Fruit fly (Drosophila melanogaster) whole organism, embryonic: ENCODE results near the gene RpL27A.

Source experiments
- BEAF-32 ChIP-seq: fragments of 200-800 bp; sonication (Bioruptor generic); optimal IDR thresholded peaks from 3 replicates; lab custom pipeline; 2017; ENCODE audit warnings: missing biosample characterization, missing genetic modification characterization, mild to moderate bottlenecking, moderate library complexity, missing genetic modification reagents
- CG12219 ChIP-seq: fragments of 200-800 bp; sonication (Bioruptor generic); optimal IDR thresholded peaks from 3 replicates; lab custom pipeline; 2018; ENCODE audit warnings: missing biosample characterization, mild to moderate bottlenecking, missing genetic modification characterization
- CG13894 ChIP-seq: fragments of 200-800 bp; sonication (Bioruptor generic); optimal IDR thresholded peaks from 3 replicates; lab custom pipeline; 2018; ENCODE audit warnings: missing biosample characterization, mild to moderate bottlenecking, missing genetic modification characterization, moderate library complexity
- CG14441 ChIP-seq: fragments of 200-800 bp; sonication (Bioruptor generic); IDR thresholded peaks from 2 replicates; pipeline ENCODE4 v1.3.6; 2022; ENCODE audit warnings: missing biosample characterization, missing genetic modification characterization
- CG14667 ChIP-seq: fragments of 200-800 bp; sonication (Bioruptor generic); IDR thresholded peaks from 2 replicates; pipeline ENCODE4 v1.3.6; 2022; ENCODE audit warnings: missing biosample characterization, missing genetic modification characterization
- CG15073 ChIP-seq: fragments of 200-800 bp; sonication (Bioruptor generic); optimal IDR thresholded peaks from 2 replicates; lab custom pipeline; 2016; ENCODE audit warnings: missing biosample characterization, missing genetic modification characterization
- CG15514 ChIP-seq: fragments of 200-800 bp; sonication (Bioruptor generic); optimal IDR thresholded peaks from 3 replicates; lab custom pipeline; 2017; ENCODE audit warnings: missing biosample characterization, missing genetic modification characterization, mild to moderate bottlenecking, moderate library complexity, missing genetic modification reagents
- CG17385 ChIP-seq: fragments of 200-800 bp; sonication (Bioruptor generic); optimal IDR thresholded peaks from 3 replicates; lab custom pipeline; 2018; ENCODE audit warnings: missing biosample characterization, mild to moderate bottlenecking, missing genetic modification characterization
- CG17612 ChIP-seq: fragments of 200-800 bp; sonication (Bioruptor generic); IDR thresholded peaks from 2 replicates; pipeline ENCODE4 v1.3.6; 2022; ENCODE audit warnings: missing biosample characterization, missing genetic modification characterization
- CG18262 ChIP-seq: fragments of 200-800 bp; optimal IDR thresholded peaks from 3 replicates; lab custom pipeline; 2019; ENCODE audit warnings: missing biosample characterization, mild to moderate bottlenecking, missing genetic modification characterization, moderate library complexity
- CG2199 ChIP-seq: fragments of 200-800 bp; sonication (Bioruptor generic); IDR thresholded peaks from 3 replicates; pipeline ENCODE4 v1.3.6; 2022; ENCODE audit warnings: missing biosample characterization, missing genetic modification characterization
- CG2712 ChIP-seq: fragments of 200-800 bp; optimal IDR thresholded peaks from 3 replicates; lab custom pipeline; 2019; ENCODE audit warnings: missing biosample characterization, mild to moderate bottlenecking, missing genetic modification characterization, moderate library complexity
- CG4328 ChIP-seq: fragments of 200-800 bp; sonication (Bioruptor generic); optimal IDR thresholded peaks from 3 replicates; lab custom pipeline; 2017; ENCODE audit warnings: missing biosample characterization, missing genetic modification reagents, missing genetic modification characterization
- CG6854 ChIP-seq: fragments of 200-800 bp; sonication (Bioruptor generic); optimal IDR thresholded peaks from 3 replicates; lab custom pipeline; 2017; ENCODE audit warnings: missing biosample characterization, mild to moderate bottlenecking, missing genetic modification characterization
- CG8388 ChIP-seq: fragments of 200-800 bp; sonication (Bioruptor generic); optimal IDR thresholded peaks from 2 replicates; lab custom pipeline; 2019; ENCODE audit warnings: missing biosample characterization, mild to moderate bottlenecking, missing genetic modification characterization, moderate library complexity
- CG8924 ChIP-seq: fragments of 200-800 bp; optimal IDR thresholded peaks from 3 replicates; lab custom pipeline; 2019; ENCODE audit warnings: missing biosample characterization, mild to moderate bottlenecking, missing genetic modification characterization, moderate library complexity
- CG8944 ChIP-seq: fragments of 200-800 bp; sonication (Bioruptor generic); optimal IDR thresholded peaks from 3 replicates; lab custom pipeline; 2016; ENCODE audit warnings: missing biosample characterization, missing genetic modification characterization
- CG9437 ChIP-seq: fragments of 200-800 bp; sonication (Bioruptor generic); optimal IDR thresholded peaks from 2 replicates; lab custom pipeline; 2018; ENCODE audit warnings: missing biosample characterization, mild to moderate bottlenecking, missing genetic modification characterization
- CG9932 ChIP-seq: fragments of 200-800 bp; sonication (Bioruptor generic); IDR thresholded peaks from 2 replicates; pipeline ENCODE4 v1.3.6; 2022; ENCODE audit warnings: missing biosample characterization, missing genetic modification characterization
- Chrac-16 ChIP-seq: fragments of 200-800 bp; sonication (Bioruptor generic); optimal IDR thresholded peaks from 3 replicates; lab custom pipeline; 2016; ENCODE audit warnings: missing biosample characterization, missing genetic modification characterization
- Dref ChIP-seq: fragments of 200-800 bp; sonication (Bioruptor generic); IDR thresholded peaks from 2 replicates; pipeline ENCODE4 v1.3.6; 2022; ENCODE audit warnings: missing biosample characterization, missing genetic modification characterization
- Eip74EF ChIP-seq, 2 experiments: fragments of 200-800 bp in 1 of 2; fragments of >200 bp in 1 of 2; sonication (Bioruptor generic) in 1 of 2; optimal IDR thresholded peaks; 2 replicates each; lab custom pipeline; 2017 to 2019; ENCODE audit warnings: missing biosample characterization in 2 of 2, missing genetic modification characterization in 2 of 2, mild to moderate bottlenecking in 1 of 2, moderate library complexity in 1 of 2
- H2.0 ChIP-seq: fragments of 200-800 bp; sonication (Bioruptor generic); IDR thresholded peaks from 2 replicates; pipeline ENCODE4 v1.3.6; 2022; ENCODE audit warnings: missing biosample characterization, missing genetic modification characterization
- HmgZ ChIP-seq: fragments of 200-800 bp; sonication (Bioruptor generic); optimal IDR thresholded peaks from 2 replicates; lab custom pipeline; 2018; ENCODE audit warnings: missing biosample characterization, mild to moderate bottlenecking, missing genetic modification characterization
- MBD-R2 ChIP-seq: fragments of 200-800 bp; sonication (Bioruptor generic); IDR thresholded peaks from 2 replicates; pipeline ENCODE4 v1.3.6; 2022; ENCODE audit warnings: missing biosample characterization, missing genetic modification characterization
- MESR4 ChIP-seq: fragments of 200-800 bp; sonication (Bioruptor generic); optimal IDR thresholded peaks from 2 replicates; lab custom pipeline; 2018; ENCODE audit warnings: missing biosample characterization, mild to moderate bottlenecking, missing genetic modification characterization, moderate library complexity
- MTF-1 ChIP-seq: fragments of 200-800 bp; sonication (Bioruptor generic); optimal IDR thresholded peaks from 2 replicates; lab custom pipeline; 2018; ENCODE audit warnings: missing biosample characterization, mild to moderate bottlenecking, missing genetic modification characterization, borderline replicate concordance
- Max ChIP-seq: fragments of 200-800 bp; sonication (Bioruptor generic); optimal IDR thresholded peaks from 2 replicates; lab custom pipeline; 2016; ENCODE audit warnings: missing biosample characterization, mild to moderate bottlenecking, missing genetic modification characterization
- Myb ChIP-seq: fragments of 200-800 bp; sonication (Bioruptor generic); optimal IDR thresholded peaks from 2 replicates; lab custom pipeline; 2016; ENCODE audit warnings: missing biosample characterization, missing genetic modification characterization
- PHDP ChIP-seq: fragments of 200-800 bp; sonication (Bioruptor generic); optimal IDR thresholded peaks from 3 replicates; lab custom pipeline; 2018; ENCODE audit warnings: missing biosample characterization, mild to moderate bottlenecking, missing genetic modification characterization, moderate library complexity
- Rfx ChIP-seq: fragments of 200-800 bp; sonication (Bioruptor generic); IDR thresholded peaks from 2 replicates; pipeline ENCODE4 v1.3.6; 2022; ENCODE audit warnings: missing biosample characterization, missing genetic modification characterization
- bbx ChIP-seq: fragments of 200-800 bp; sonication (Bioruptor generic); IDR thresholded peaks from 2 replicates; pipeline ENCODE4 v1.3.6; 2022; ENCODE audit warnings: missing biosample characterization, missing genetic modification characterization; ENCODE audit not compliant: partially characterized antibody
- da ChIP-seq: fragments of 200-800 bp; sonication (Bioruptor generic); optimal IDR thresholded peaks from 2 replicates; lab custom pipeline; 2016; ENCODE audit warnings: missing biosample characterization, missing genetic modification characterization
- danr ChIP-seq: fragments of 200-800 bp; sonication (Bioruptor generic); IDR thresholded peaks from 2 replicates; pipeline ENCODE4 v1.3.6; 2022; ENCODE audit warnings: missing biosample characterization, missing genetic modification characterization
- kah ChIP-seq: fragments of 200-800 bp; sonication (Bioruptor generic); optimal IDR thresholded peaks from 2 replicates; lab custom pipeline; 2018; ENCODE audit warnings: missing biosample characterization, mild to moderate bottlenecking, missing genetic modification characterization
- maf-S ChIP-seq: fragments of 200-800 bp; sonication (Bioruptor generic); optimal IDR thresholded peaks from 2 replicates; lab custom pipeline; 2016; ENCODE audit warnings: missing biosample characterization, missing genetic modification characterization
- nau ChIP-seq: fragments of 200-800 bp; sonication (Bioruptor generic); optimal IDR thresholded peaks from 3 replicates; lab custom pipeline; 2017; ENCODE audit warnings: missing biosample characterization, mild to moderate bottlenecking, missing genetic modification characterization, missing genetic modification reagents
- nmo ChIP-seq: fragments of 200-800 bp; sonication (Bioruptor generic); optimal IDR thresholded peaks from 2 replicates; lab custom pipeline; 2018; ENCODE audit warnings: missing biosample characterization, mild to moderate bottlenecking, missing genetic modification characterization, moderate library complexity
- onecut ChIP-seq: fragments of 200-800 bp; sonication (Bioruptor generic); IDR thresholded peaks from 2 replicates; pipeline ENCODE4 v1.3.6; 2022; ENCODE audit warnings: missing biosample characterization, missing genetic modification characterization
- prd ChIP-seq, 3 experiments: fragments of >200 bp in 2 of 3; fragments of 200-800 bp in 1 of 3; sonication (Bioruptor generic) in 1 of 3; optimal IDR thresholded peaks in 2 of 3; IDR thresholded peaks in 1 of 3; 2 replicates in 2 of 3; 3 replicates in 1 of 3; pipeline versions ENCODE4 v1.3.6 to Lab custom; 2017 to 2022; ENCODE audit warnings: missing biosample characterization in 1 of 3, missing genetic modification characterization in 1 of 3
- pros ChIP-seq: fragments of 200-800 bp; sonication (Bioruptor generic); optimal IDR thresholded peaks from 3 replicates; lab custom pipeline; 2019; ENCODE audit warnings: missing biosample characterization, mild to moderate bottlenecking, missing genetic modification characterization, moderate library complexity
- pzg ChIP-seq: fragments of 200-800 bp; sonication (Bioruptor generic); optimal IDR thresholded peaks from 3 replicates; lab custom pipeline; 2018; ENCODE audit warnings: missing biosample characterization, mild to moderate bottlenecking, missing genetic modification characterization, moderate library complexity
- salm ChIP-seq: fragments of 200-800 bp; sonication (Bioruptor generic); optimal IDR thresholded peaks from 2 replicates; lab custom pipeline; 2018; ENCODE audit warnings: missing biosample characterization, mild to moderate bottlenecking, missing genetic modification characterization
- scrt ChIP-seq: fragments of 200-800 bp; sonication (Bioruptor generic); optimal IDR thresholded peaks from 2 replicates; lab custom pipeline; 2018; ENCODE audit warnings: missing biosample characterization, mild to moderate bottlenecking, missing genetic modification characterization, moderate library complexity
- shn ChIP-seq: fragments of 200-800 bp; sonication (Bioruptor generic); optimal IDR thresholded peaks from 3 replicates; lab custom pipeline; 2016; ENCODE audit warnings: missing biosample characterization, missing genetic modification characterization
- tgo ChIP-seq: fragments of 200-800 bp; sonication (Bioruptor generic); IDR thresholded peaks from 3 replicates; pipeline ENCODE4 v1.3.6; 2022; ENCODE audit warnings: missing biosample characterization, missing genetic modification characterization
- unc-4 ChIP-seq: fragments of 200-800 bp; sonication (Bioruptor generic); IDR thresholded peaks from 2 replicates; pipeline ENCODE4 v1.3.6; 2022; ENCODE audit warnings: missing biosample characterization, missing genetic modification characterization; ENCODE audit not compliant: partially characterized antibody
- zfh2 ChIP-seq: fragments of 200-800 bp; sonication (Bioruptor generic); optimal IDR thresholded peaks from 2 replicates; lab custom pipeline; 2016; ENCODE audit warnings: missing biosample characterization, missing genetic modification characterization

RpL27A gene

DNA sequence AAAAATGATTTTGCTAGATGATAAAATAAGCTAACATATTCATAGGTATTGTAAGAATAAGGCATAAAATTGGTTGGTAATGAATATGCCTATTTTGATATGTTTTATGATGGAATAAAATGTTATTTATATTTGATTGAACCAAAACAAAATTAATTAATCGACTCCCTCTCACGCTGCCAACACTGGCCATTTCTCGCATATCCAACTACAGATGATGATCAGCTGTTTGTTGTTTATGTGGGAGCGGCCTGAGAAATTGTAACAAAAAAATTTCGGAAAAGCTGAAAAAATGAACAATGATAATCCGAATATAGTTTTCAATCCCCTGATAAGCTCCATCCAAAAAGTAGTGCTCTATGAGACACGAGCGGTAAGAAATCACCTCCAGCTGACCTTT lies 6.8 kb upstream of the RpL27A start, which contains the start of gene FIG4 (continued):
- peak; percentile 23 for TF ChIP-seq pzg
- TF ChIP-seq H2.0 (GFP tag; lab: Robert Waterston, UW): no peak
- no peak for TF ChIP-seq CG8944 (GFP tag; lab: Kevin White, UChicago)
- no peak for TF ChIP-seq salm (tag; lab: Kevin White, UChicago)
- TF ChIP-seq CG8388 (GFP tag; lab: Kevin White, UChicago): no peak
- no peak for TF ChIP-seq tgo (GFP tag; lab: Robert Waterston, UW)
- TF ChIP-seq CG9932 (GFP tag; lab: Robert Waterston, UW): no peak
- TF ChIP-seq CG6854 (GFP tag; lab: Kevin White, UChicago): no peak
- no peak for TF ChIP-seq Myb (GFP tag; lab: Kevin White, UChicago)
- no peak for TF ChIP-seq CG15073 (GFP tag; lab: Kevin White, UChicago)
- no peak for TF ChIP-seq pros (GFP tag; lab: Kevin White, UChicago)
- TF ChIP-seq danr: no peak

- TF ChIP-seq Eip74EF (GFP tag; optimal IDR thresholded peaks at IDR 0.05; lab: Kevin White, UChicago): no peak
- TF ChIP-seq bbx: peak; percentile 87
- TF ChIP-seq Dref (GFP tag; lab: Robert Waterston, UW): peak; percentile 77
- TF ChIP-seq shn (GFP tag; lab: Kevin White, UChicago): no peak
- peak; percentile 50 for TF ChIP-seq kah (GFP tag; lab: Kevin White, UChicago)
- no peak for TF ChIP-seq CG12219
- TF ChIP-seq CG2712: peak; percentile 29
- TF ChIP-seq CG17612 (GFP tag; lab: Robert Waterston, UW): no peak
- peak; percentile 9 for TF ChIP-seq HmgZ (tag; lab: Kevin White, UChicago)
- peak; percentile 16 for TF ChIP-seq Chrac-16
- TF ChIP-seq MTF-1 (GFP tag; lab: Kevin White, UChicago): peak; percentile 7
- peak; percentile 10 for TF ChIP-seq CG4328 (GFP tag; lab: Kevin White, UChicago)
- peak; percentile 14 for TF ChIP-seq CG17385 (GFP tag; lab: Kevin White, UChicago)
- no peak for TF ChIP-seq CG14667
- TF ChIP-seq CG2199 (GFP tag; lab: Robert Waterston, UW): 0 out of 3 replicates have a peak, but pooled peaks have one; percentile 33
- TF ChIP-seq nau (GFP tag; lab: Kevin White, UChicago): peak; percentile 24
- TF ChIP-seq MESR4 (GFP tag; lab: Kevin White, UChicago): peak; percentile 2
- TF ChIP-seq Rfx (GFP tag; lab: Robert Waterston, UW): peak; percentile 31; the same call in 1 of the 2 replicates
- TF ChIP-seq BEAF-32 (GFP tag; lab: Kevin White, UChicago): peak; percentile 42
- peak; percentile 63 for TF ChIP-seq CG13894 (tag; lab: Kevin White, UChicago)
- TF ChIP-seq CG18262 (tag; lab: Kevin White, UChicago): peak; percentile 7
- no peak for TF ChIP-seq zfh2 (GFP tag; lab: Kevin White, UChicago)
- TF ChIP-seq scrt: peak; percentile 94
- no peak for TF ChIP-seq CG9437 (GFP tag; lab: Kevin White, UChicago)
- peak; percentile 16 for TF ChIP-seq CG8924 (tag; lab: Kevin White, UChicago)
- TF ChIP-seq onecut (GFP tag; lab: Robert Waterston, UW): 0 out of 2 replicates have a peak, but pooled peaks have one; percentile 31
- TF ChIP-seq maf-S (GFP tag; lab: Kevin White, UChicago): no peak
- TF ChIP-seq CG14441 (GFP tag; lab: Robert Waterston, UW): no peak
- TF ChIP-seq CG15514 (GFP tag; lab: Kevin White, UChicago): peak; percentile 54
- TF ChIP-seq PHDP (tag; lab: Kevin White, UChicago): no peak
- TF ChIP-seq MBD-R2 (GFP tag; lab: Robert Waterston, UW): peak; percentile 69
- peak; percentile 61 for TF ChIP-seq pzg
- TF ChIP-seq nmo: peak; percentile 21
- peak; percentile 69 for TF ChIP-seq unc-4 (GFP tag; lab: Robert Waterston, UW)
- TF ChIP-seq da: no peak
- TF ChIP-seq Max (GFP tag; lab: Kevin White, UChicago): no peak
- TF ChIP-seq prd (optimal IDR thresholded peaks at IDR 0.05; lab: Kevin White, UChicago): no peak
- no peak for TF ChIP-seq prd (GFP tag; IDR thresholded peaks at IDR 0.05; lab: Robert Waterston, UW)
Measured at dm6 chr2L:4463323-4463722, 5.2 kb upstream of the RpL27A start, which contains the start of the genes CG15443 and Paris. Gene CG15443, minus strand, starts transcription at chr2L:4463447. Gene Paris, plus strand, starts transcription at chr2L:4463611.
